Worm (Caenorhabditis elegans) whole organism, L3 larva: Measurements from ENCODE around the gene F23H12.10.
A peak's percentile ranks its signal among the peaks of the same experiment; 100 is the strongest.

Experiments used
- R02D3.7 ChIP-seq: fragments of 150-350 bp; optimal IDR thresholded peaks from 2 replicates; lab custom pipeline; 2014; ENCODE audit warnings: missing biosample characterization, missing genetic modification characterization
- hmg-11 ChIP-seq: sonication (generic microtip); optimal IDR thresholded peaks from 2 replicates; lab custom pipeline; 2016; ENCODE audit warnings: missing genetic modification characterization, missing compliant biosample characterization
- lin-39 ChIP-seq: fragments of 150-350 bp; optimal IDR thresholded peaks from 2 replicates; lab custom pipeline; 2018; ENCODE audit warnings: missing biosample characterization, missing genetic modification reagents, missing genetic modification characterization
- nfya-1 ChIP-seq: sonication (generic microtip); optimal IDR thresholded peaks from 2 replicates; lab custom pipeline; 2017; ENCODE audit warnings: missing genetic modification characterization, mild to moderate bottlenecking, missing compliant biosample characterization, antibody characterized with exemption, moderate library complexity; ENCODE audit not compliant: insufficient read depth

F23H12.10 gene

ce11 chrV:12326638-12327037 lies 47.4 kb downstream of the F23H12.10 start:
- TF ChIP-seq hmg-11 (tag; lab: Kevin White, UChicago) (peak; percentile 3), R02D3.7 (tag; lab: Kevin White, UChicago) (no peak), lin-39 (tag; lab: Kevin White, UChicago) (peak; percentile 56), nfya-1 (tag; lab: Kevin White, UChicago) (peak; percentile 22)
